Worm (Caenorhabditis elegans): Measurements from ENCODE around the gene kcc-1.

kcc-1 gene

ce11 chrIV:7260587-7260986 lies 54.5 kb downstream of the kcc-1 start, which contains the start of gene C06E4.3:
Gene C06E4.3, plus strand, starts transcription at chrIV:7260875.
- TF ChIP-seq lsy-27 (tag; optimal IDR thresholded peaks at IDR 0.05; ENCODE audit: borderline replicate concordance, insufficient read depth) (no peak), C06A6.2 (GFP tag; conservative IDR thresholded peaks at IDR 0.05) (no peak), let-526 (GFP tag; IDR thresholded peaks at IDR 0.05) (no peak), mcd-1 (GFP tag; IDR thresholded peaks at IDR 0.05) (no peak), lsl-1 (GFP tag; optimal IDR thresholded peaks at IDR 0.05) (no peak), rcor-1 (GFP tag; IDR thresholded peaks at IDR 0.05) (no peak), sdz-38 (tag; optimal IDR thresholded peaks at IDR 0.05) (no peak), lir-1 (GFP tag; conservative IDR thresholded peaks at IDR 0.05) (no peak), Y79H2A.3 (GFP tag; conservative IDR thresholded peaks at IDR 0.05) (no peak), dox-1 (GFP tag; IDR thresholded peaks at IDR 0.05) (no peak), dpl-1 (GFP tag; optimal IDR thresholded peaks at IDR 0.05) (no peak), lin-40 (tag; optimal IDR thresholded peaks at IDR 0.05) (no peak), Y53F4B.3 (GFP tag; IDR thresholded peaks at IDR 0.05) (no peak), hrde-1 (tag; optimal IDR thresholded peaks at IDR 0.05; ENCODE audit: borderline replicate concordance) (no peak), mes-4 (tag; optimal IDR thresholded peaks at IDR 0.05) (no peak), nhr-27 (tag; optimal IDR thresholded peaks at IDR 0.05) (no peak), T07F8.4 (tag; optimal IDR thresholded peaks at IDR 0.05) (no peak), ceh-27 (GFP tag; optimal IDR thresholded peaks at IDR 0.05) (no peak)

- TF ChIP-seq bed-1 (GFP tag; IDR thresholded peaks at IDR 0.05) (no peak), ets-4 (GFP tag; optimal IDR thresholded peaks at IDR 0.05) (no peak)
Measured at ce11 chrIV:7263137-7263536, 57.1 kb downstream of the kcc-1 start, which contains the start of gene glb-2. Gene glb-2, minus strand, starts transcription at chrIV:7263237.
